Worm (Caenorhabditis elegans) whole organism, L3 larva: ENCODE data around the gene F42F12.14.

Source experiments
- ZK546.5 ChIP-seq: sonication (generic microtip); optimal IDR thresholded peaks from 2 replicates; lab custom pipeline; 2017; ENCODE audit warnings: missing biosample characterization, missing genetic modification characterization
- jun-1 ChIP-seq: fragments of 150-350 bp; optimal IDR thresholded peaks from 2 replicates; lab custom pipeline; 2014; ENCODE audit warnings: missing biosample characterization, missing genetic modification reagents, missing genetic modification characterization
- nhr-25 ChIP-seq: sonication (generic microtip); optimal IDR thresholded peaks from 2 replicates; lab custom pipeline; 2017; ENCODE audit warnings: missing biosample characterization, missing genetic modification characterization

DNA sequence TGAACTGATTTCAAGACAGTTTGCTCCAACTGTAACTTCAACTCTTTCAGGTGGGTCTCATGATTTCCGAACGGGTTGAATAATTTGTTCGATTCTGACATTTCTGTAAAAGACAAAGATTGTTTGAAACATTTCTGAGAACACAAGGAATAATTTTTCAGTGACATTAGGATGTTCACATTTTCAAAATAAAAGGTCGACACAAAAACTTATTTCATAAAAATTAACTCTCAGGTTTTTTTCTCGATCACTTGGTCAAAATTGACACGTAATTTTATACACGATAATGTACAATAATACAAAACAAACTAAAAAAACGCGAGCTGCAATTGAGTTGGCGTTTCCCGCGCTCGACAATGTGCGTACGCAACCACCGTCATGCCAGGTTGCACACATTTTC, 22.9 kb downstream of the F42F12.14 start, which contains the start of gene rif-1.2:
- TF ChIP-seq jun-1 (tag; lab: Kevin White, UChicago) (no peak), nhr-25 (tag; lab: Kevin White, UChicago) (no peak), ZK546.5 (tag; lab: Kevin White, UChicago) (no peak)
